Fruit fly (Drosophila melanogaster): ENCODE data around the gene Kah.

Gene Kah

dm6 chr3L:611639-612611 lies 22.9 kb upstream of the Kah start (continued):
- TF ChIP-seq Hnf4 (GFP tag; optimal IDR thresholded peaks at IDR 0.05) = no peak
- peak; percentile 4 for TF ChIP-seq CG32264 (GFP tag; optimal IDR thresholded peaks at IDR 0.05)
- TF ChIP-seq dmrt93B (GFP tag; optimal IDR thresholded peaks at IDR 0.05) = peak; percentile 54
- no peak for TF ChIP-seq N (GFP tag; optimal IDR thresholded peaks at IDR 0.05)
- no peak for TF ChIP-seq Jra (GFP tag; optimal IDR thresholded peaks at IDR 0.05)

- TF ChIP-seq ey (GFP tag; optimal IDR thresholded peaks at IDR 0.05) = no peak
- no peak for TF ChIP-seq Hr78 (GFP tag; optimal IDR thresholded peaks at IDR 0.05)
- TF ChIP-seq Abd-B (GFP tag; optimal IDR thresholded peaks at IDR 0.05) = no peak
- TF ChIP-seq Dif (GFP tag; optimal IDR thresholded peaks at IDR 0.05; ENCODE audit: partially characterized antibody) = no peak
- no peak for TF ChIP-seq dmrt93B (GFP tag; optimal IDR thresholded peaks at IDR 0.05)
Measured at dm6 chr3L:610765-611164, 21.7 kb upstream of the Kah start.

dm6 chr3L:609163-609562 lies 20.1 kb upstream of the Kah start:
- TF ChIP-seq lola (GFP tag; optimal IDR thresholded peaks at IDR 0.05) (no peak), Dif (GFP tag; optimal IDR thresholded peaks at IDR 0.05; ENCODE audit: partially characterized antibody) (peak; percentile 20), psq (GFP tag; optimal IDR thresholded peaks at IDR 0.05) (peak; percentile 97)

- TF ChIP-seq fru (GFP tag; optimal IDR thresholded peaks at IDR 0.05) (peak; percentile 89), usp (GFP tag; optimal IDR thresholded peaks at IDR 0.05) (no peak), CrebA (GFP tag; optimal IDR thresholded peaks at IDR 0.05; ENCODE audit: borderline replicate concordance) (peak; percentile 47), ey (GFP tag; optimal IDR thresholded peaks at IDR 0.05) (peak; percentile 83), Jra (GFP tag; optimal IDR thresholded peaks at IDR 0.05) (peak; percentile 37), Vsx2 (GFP tag; optimal IDR thresholded peaks at IDR 0.05; ENCODE audit: partially characterized antibody) (no peak), dmrt93B (GFP tag; optimal IDR thresholded peaks at IDR 0.05) (peak; percentile 80), rgr (GFP tag; optimal IDR thresholded peaks at IDR 0.05) (peak; percentile 86), OdsH (GFP tag; optimal IDR thresholded peaks at IDR 0.05) (peak; percentile 86), foxo (GFP tag; optimal IDR thresholded peaks at IDR 0.05) (peak; percentile 37 to 90), woc (GFP tag; optimal IDR thresholded peaks at IDR 0.05) (peak; percentile 84), Myc (optimal IDR thresholded peaks at IDR 0.05) (no peak), jim (GFP tag; optimal IDR thresholded peaks at IDR 0.05) (no peak), GATAd (GFP tag; optimal IDR thresholded peaks at IDR 0.05) (no peak), Hnf4 (GFP tag; optimal IDR thresholded peaks at IDR 0.05) (peak; percentile 77), h (GFP tag; optimal IDR thresholded peaks at IDR 0.05) (peak; percentile 85), HLH106 (tag; optimal IDR thresholded peaks at IDR 0.05) (peak; percentile 66), psq (GFP tag; optimal IDR thresholded peaks at IDR 0.05) (peak; percentile 67), Dif (GFP tag; optimal IDR thresholded peaks at IDR 0.05; ENCODE audit: partially characterized antibody) (no peak), br (GFP tag; optimal IDR thresholded peaks at IDR 0.05) (peak; percentile 85), tai (GFP tag; optimal IDR thresholded peaks at IDR 0.05) (peak; percentile 46), dsf (GFP tag; optimal IDR thresholded peaks at IDR 0.05; ENCODE audit: borderline replicate concordance) (peak; percentile 44), sage (GFP tag; optimal IDR thresholded peaks at IDR 0.05) (peak; percentile 84), Dfd (GFP tag; optimal IDR thresholded peaks at IDR 0.05) (no peak), dl (GFP tag; optimal IDR thresholded peaks at IDR 0.05; ENCODE audit: insufficient read depth in 1 of 2, partially characterized antibody in 2 of 2) (no peak), Rel (GFP tag; optimal IDR thresholded peaks at IDR 0.05) (peak; percentile 22), Rel (tag; optimal IDR thresholded peaks at IDR 0.05) (no peak), Hr78 (GFP tag; optimal IDR thresholded peaks at IDR 0.05) (no peak), sv (GFP tag; optimal IDR thresholded peaks at IDR 0.05) (no peak), Sp1 (GFP tag; optimal IDR thresholded peaks at IDR 0.05) (peak; percentile 90), brk (GFP tag; optimal IDR thresholded peaks at IDR 0.05) (peak; percentile 57), Abd-B (GFP tag; optimal IDR thresholded peaks at IDR 0.05) (no peak), CG32264 (GFP tag; optimal IDR thresholded peaks at IDR 0.05) (peak; percentile 59), CG9705 (GFP tag; optimal IDR thresholded peaks at IDR 0.05) (peak; percentile 66), lola (GFP tag; optimal IDR thresholded peaks at IDR 0.05) (no peak), pan (optimal IDR thresholded peaks at IDR 0.05) (no peak), Hr83 (GFP tag; optimal IDR thresholded peaks at IDR 0.05; ENCODE audit: poor library complexity, severe bottlenecking) (no peak)
Measured at dm6 chr3L:608362-608761, 19.3 kb upstream of the Kah start.
